Worm (Caenorhabditis elegans) whole organism, L3 larva: ENCODE measurements around the gene let-92.

Experiments used
- ZK546.5 ChIP-seq: sonication (generic microtip); optimal IDR thresholded peaks from 2 replicates; lab custom pipeline; 2017; ENCODE audit warnings: missing biosample characterization, missing genetic modification characterization
- ceh-9 ChIP-seq: sonication (generic microtip); optimal IDR thresholded peaks from 2 replicates; lab custom pipeline; 2018; ENCODE audit warnings: missing biosample characterization, missing genetic modification characterization
- elt-1 ChIP-seq: fragments of 150-350 bp; optimal IDR thresholded peaks from 2 replicates; lab custom pipeline; 2014; ENCODE audit warnings: missing biosample characterization, missing genetic modification characterization
- elt-3 ChIP-seq, 3 experiments: fragments of 150-350 bp in 1 of 3; sonication (generic microtip) in 2 of 3; optimal IDR thresholded peaks; 2 replicates in 2 of 3; 4 replicates in 1 of 3; lab custom pipeline; 2014 to 2017; ENCODE audit warnings: missing biosample characterization in 3 of 3, missing genetic modification characterization in 3 of 3
- jun-1 ChIP-seq: fragments of 150-350 bp; optimal IDR thresholded peaks from 2 replicates; lab custom pipeline; 2014; ENCODE audit warnings: missing biosample characterization, missing genetic modification reagents, missing genetic modification characterization
- lin-39 ChIP-seq: fragments of 150-350 bp; optimal IDR thresholded peaks from 2 replicates; lab custom pipeline; 2018; ENCODE audit warnings: missing biosample characterization, missing genetic modification reagents, missing genetic modification characterization
- nfya-1 ChIP-seq: sonication (generic microtip); optimal IDR thresholded peaks from 2 replicates; lab custom pipeline; 2017; ENCODE audit warnings: missing genetic modification characterization, mild to moderate bottlenecking, missing compliant biosample characterization, antibody characterized with exemption, moderate library complexity; ENCODE audit not compliant: insufficient read depth
- nhr-12 ChIP-seq: fragments of 150-350 bp; optimal IDR thresholded peaks from 2 replicates; lab custom pipeline; 2014; ENCODE audit warnings: missing biosample characterization, missing genetic modification characterization
- nhr-23 ChIP-seq: fragments of 150-350 bp; optimal IDR thresholded peaks from 2 replicates; lab custom pipeline; 2014; ENCODE audit warnings: missing biosample characterization, missing genetic modification reagents, missing genetic modification characterization
- nhr-28 ChIP-seq: fragments of 150-350 bp; optimal IDR thresholded peaks from 2 replicates; lab custom pipeline; 2014; ENCODE audit warnings: missing biosample characterization, missing genetic modification characterization
- nhr-76 ChIP-seq: fragments of 150-350 bp; sonication (generic microtip); optimal IDR thresholded peaks from 5 replicates; lab custom pipeline; 2014; ENCODE audit warnings: missing biosample characterization, missing genetic modification characterization
- pha-4 ChIP-seq: fragments of 150-350 bp; optimal IDR thresholded peaks from 2 replicates; lab custom pipeline; 2014; ENCODE audit warnings: missing biosample characterization, missing genetic modification reagents, missing genetic modification characterization
- unc-62 ChIP-seq: fragments of 150-350 bp; sonication (generic microtip); optimal IDR thresholded peaks from 4 replicates; lab custom pipeline; 2014; ENCODE audit warnings: missing biosample characterization, missing genetic modification reagents, missing genetic modification characterization

DNA sequence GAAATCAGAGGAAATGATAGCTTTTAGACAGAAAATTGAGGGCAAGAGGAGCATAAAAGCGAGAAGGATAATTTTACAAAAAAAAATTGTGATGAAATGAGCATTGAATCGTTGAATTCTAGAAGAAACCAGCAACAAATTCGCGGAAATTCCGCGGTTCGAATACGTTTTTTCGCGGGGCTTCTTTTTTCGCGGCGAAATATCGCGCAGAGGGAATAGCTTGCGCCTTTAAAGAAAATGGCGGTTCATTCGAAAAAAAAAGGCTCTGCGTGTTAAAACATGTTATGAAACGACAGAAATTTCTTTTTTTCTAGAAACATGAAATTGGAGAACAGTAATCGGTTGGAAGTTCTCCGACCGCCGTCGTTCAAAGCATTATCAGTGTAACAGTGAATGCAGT is 35.8 kb upstream of the let-92 start:
- TF ChIP-seq unc-62 (GFP tag; lab: Kevin White, UChicago) (no peak), elt-3 (tag; optimal IDR thresholded peaks at IDR 0.05; lab: Kevin White, UChicago) (no peak), nhr-23 (tag; lab: Kevin White, UChicago) (peak; percentile 55), elt-1 (tag; lab: Kevin White, UChicago) (no peak), nhr-12 (tag; lab: Kevin White, UChicago) (no peak), pha-4 (tag; lab: Kevin White, UChicago) (peak; percentile 40), lin-39 (tag; lab: Kevin White, UChicago) (peak; percentile 40), ceh-9 (tag; lab: Kevin White, UChicago) (no peak), jun-1 (tag; lab: Kevin White, UChicago) (no peak), ZK546.5 (tag; lab: Kevin White, UChicago) (no peak), nhr-28 (tag; lab: Kevin White, UChicago) (no peak), nfya-1 (tag; lab: Kevin White, UChicago) (peak; percentile 70), nhr-76 (tag; lab: Kevin White, UChicago) (no peak)
